Fruit fly (Drosophila melanogaster) whole organism, prepupa: ENCODE results near the gene CG9577.
"Not testable (repeated sequence)": the region's sequence is repeated elsewhere in the genome, so short reads cannot be mapped to it uniquely, and the experiment has no call there.

Experiments used
- CG10631 ChIP-seq: fragments of 200-800 bp; sonication (Bioruptor generic); optimal IDR thresholded peaks from 2 replicates; lab custom pipeline; 2016; ENCODE audit warnings: missing biosample characterization, missing genetic modification characterization
- CG11762 ChIP-seq: fragments of 200-800 bp; sonication (Bioruptor generic); optimal IDR thresholded peaks from 3 replicates; lab custom pipeline; 2016; ENCODE audit warnings: missing biosample characterization, missing genetic modification characterization; ENCODE audit not compliant: insufficient read depth
- CG1621 ChIP-seq: fragments of 200-800 bp; sonication (Bioruptor generic); optimal IDR thresholded peaks from 3 replicates; lab custom pipeline; 2018; ENCODE audit warnings: missing biosample characterization, mild to moderate bottlenecking, missing genetic modification characterization
- CG4318 ChIP-seq: fragments of 200-800 bp; sonication (Bioruptor generic); optimal IDR thresholded peaks from 3 replicates; lab custom pipeline; 2017; ENCODE audit warnings: missing biosample characterization, mild to moderate bottlenecking, missing genetic modification characterization
- CG6854 ChIP-seq: fragments of 200-800 bp; sonication (Bioruptor generic); optimal IDR thresholded peaks from 2 replicates; lab custom pipeline; 2017; ENCODE audit warnings: missing biosample characterization, mild to moderate bottlenecking, missing genetic modification characterization
- CG8632 ChIP-seq: fragments of 200-800 bp; sonication (Bioruptor generic); optimal IDR thresholded peaks from 3 replicates; lab custom pipeline; 2016; ENCODE audit warnings: missing biosample characterization, missing genetic modification characterization
- Ets96B ChIP-seq: fragments of 200-800 bp; optimal IDR thresholded peaks from 2 replicates; lab custom pipeline; 2019; ENCODE audit warnings: missing biosample characterization, mild to moderate bottlenecking, missing genetic modification characterization, moderate library complexity
- Gug ChIP-seq: fragments of 200-800 bp; sonication (Bioruptor generic); IDR thresholded peaks from 2 replicates; pipeline ENCODE4 v1.3.6; 2022; ENCODE audit warnings: missing biosample characterization, missing genetic modification characterization
- Hr39 ChIP-seq: fragments of 200-800 bp; sonication (Bioruptor generic); optimal IDR thresholded peaks from 2 replicates; lab custom pipeline; 2016; ENCODE audit warnings: missing biosample characterization, missing genetic modification characterization
- Hr4 ChIP-seq: fragments of 200-800 bp; sonication (Bioruptor generic); optimal IDR thresholded peaks from 3 replicates; lab custom pipeline; 2016; ENCODE audit warnings: missing biosample characterization, missing genetic modification characterization
- OdsH ChIP-seq: fragments of 200-800 bp; sonication (Bioruptor generic); optimal IDR thresholded peaks from 3 replicates; lab custom pipeline; 2016; ENCODE audit warnings: missing biosample characterization, missing genetic modification characterization
- fkh ChIP-seq: fragments of 200-800 bp; sonication (Bioruptor generic); optimal IDR thresholded peaks from 3 replicates; lab custom pipeline; 2017; ENCODE audit warnings: missing biosample characterization, mild to moderate bottlenecking, missing genetic modification characterization, moderate library complexity
- svp ChIP-seq: fragments of 200-800 bp; sonication (Bioruptor generic); peaks from one replicate; lab custom pipeline; 2016; ENCODE audit warnings: missing biosample characterization, missing genetic modification characterization
- topi ChIP-seq: fragments of 200-800 bp; sonication (Bioruptor generic); optimal IDR thresholded peaks from 3 replicates; lab custom pipeline; 2016; ENCODE audit warnings: missing biosample characterization, missing genetic modification characterization

- not testable (repeated sequence) for TF ChIP-seq Hr39 (GFP tag; lab: Kevin White, UChicago); svp (GFP tag; lab: Kevin White, UChicago); CG8632; OdsH; fkh; CG10631; Hr4 (GFP tag; lab: Kevin White, UChicago); CG11762 (GFP tag; lab: Kevin White, UChicago); CG4318 (GFP tag; lab: Kevin White, UChicago); CG6854; Gug (GFP tag; lab: Robert Waterston, UW); CG1621 (tag; lab: Kevin White, UChicago); Ets96B (tag; lab: Kevin White, UChicago); topi
Observed at dm6 chrX:20143088-20143487, 23.4 kb upstream of the CG9577 start, which contains the start of gene Or19a.
